Fruit fly (Drosophila melanogaster) whole organism, prepupa: ENCODE measurements around the gene qjt.

Experiments used
- Blimp-1 ChIP-seq: fragments of 200-800 bp; sonication (Bioruptor generic); optimal IDR thresholded peaks from 3 replicates; lab custom pipeline; 2017; ENCODE audit warnings: missing biosample characterization, missing genetic modification characterization, mild to moderate bottlenecking, moderate library complexity, missing genetic modification reagents
- CG10669 ChIP-seq: fragments of 200-800 bp; sonication (Bioruptor generic); optimal IDR thresholded peaks from 3 replicates; lab custom pipeline; 2018; ENCODE audit warnings: missing biosample characterization, mild to moderate bottlenecking, missing genetic modification characterization, moderate library complexity
- CG11294 ChIP-seq: fragments of 200-800 bp; sonication (Bioruptor generic); IDR thresholded peaks from 2 replicates; pipeline ENCODE4 v1.3.6; 2022; ENCODE audit warnings: missing biosample characterization, missing genetic modification characterization
- CG11762 ChIP-seq: fragments of 200-800 bp; sonication (Bioruptor generic); optimal IDR thresholded peaks from 3 replicates; lab custom pipeline; 2016; ENCODE audit warnings: missing biosample characterization, missing genetic modification characterization; ENCODE audit not compliant: insufficient read depth
- CG11902 ChIP-seq: fragments of 200-800 bp; sonication (Bioruptor generic); optimal IDR thresholded peaks from 3 replicates; lab custom pipeline; 2016; ENCODE audit warnings: missing biosample characterization, missing genetic modification characterization
- CG15336 ChIP-seq: fragments of 200-800 bp; sonication (Bioruptor generic); IDR thresholded peaks from 2 replicates; pipeline ENCODE4 v1.3.6; 2022; ENCODE audit warnings: missing biosample characterization, missing genetic modification characterization
- CG1621 ChIP-seq: fragments of 200-800 bp; sonication (Bioruptor generic); optimal IDR thresholded peaks from 3 replicates; lab custom pipeline; 2018; ENCODE audit warnings: missing biosample characterization, mild to moderate bottlenecking, missing genetic modification characterization
- CG3032 ChIP-seq: fragments of 200-800 bp; optimal IDR thresholded peaks from 2 replicates; lab custom pipeline; 2019; ENCODE audit warnings: missing biosample characterization, mild to moderate bottlenecking, missing genetic modification characterization, moderate library complexity
- CG31627 ChIP-seq: fragments of 200-800 bp; sonication (Bioruptor generic); optimal IDR thresholded peaks from 3 replicates; lab custom pipeline; 2016; ENCODE audit warnings: missing biosample characterization, missing genetic modification characterization
- CG32006 ChIP-seq: fragments of 200-800 bp; sonication (Bioruptor generic); optimal IDR thresholded peaks from 3 replicates; lab custom pipeline; 2017; ENCODE audit warnings: missing biosample characterization, mild to moderate bottlenecking, missing genetic modification characterization
- CG6163 ChIP-seq: fragments of 200-800 bp; sonication (Bioruptor generic); IDR thresholded peaks from 3 replicates; pipeline ENCODE4 v1.3.6; 2022; ENCODE audit warnings: missing biosample characterization, missing genetic modification characterization
- CG6854 ChIP-seq: fragments of 200-800 bp; sonication (Bioruptor generic); optimal IDR thresholded peaks from 2 replicates; lab custom pipeline; 2017; ENCODE audit warnings: missing biosample characterization, mild to moderate bottlenecking, missing genetic modification characterization
- CG7368 ChIP-seq: fragments of 200-800 bp; sonication (Bioruptor generic); optimal IDR thresholded peaks from 3 replicates; lab custom pipeline; 2016; ENCODE audit warnings: missing biosample characterization, missing genetic modification characterization
- CG9139 ChIP-seq: fragments of 200-800 bp; sonication (Bioruptor generic); optimal IDR thresholded peaks from 3 replicates; lab custom pipeline; 2017; ENCODE audit warnings: missing biosample characterization, mild to moderate bottlenecking, missing genetic modification characterization
- Eip75B ChIP-seq: fragments of 200-800 bp; sonication (Bioruptor generic); optimal IDR thresholded peaks from 3 replicates; lab custom pipeline; 2016; ENCODE audit warnings: missing biosample characterization, missing genetic modification characterization
- Eip78C ChIP-seq: fragments of 200-800 bp; sonication (Bioruptor generic); peaks from one replicate; lab custom pipeline; 2016; ENCODE audit warnings: missing biosample characterization, missing genetic modification characterization
- Ets96B ChIP-seq: fragments of 200-800 bp; optimal IDR thresholded peaks from 2 replicates; lab custom pipeline; 2019; ENCODE audit warnings: missing biosample characterization, mild to moderate bottlenecking, missing genetic modification characterization, moderate library complexity
- Gug ChIP-seq: fragments of 200-800 bp; sonication (Bioruptor generic); IDR thresholded peaks from 2 replicates; pipeline ENCODE4 v1.3.6; 2022; ENCODE audit warnings: missing biosample characterization, missing genetic modification characterization
- Hr39 ChIP-seq: fragments of 200-800 bp; sonication (Bioruptor generic); optimal IDR thresholded peaks from 2 replicates; lab custom pipeline; 2016; ENCODE audit warnings: missing biosample characterization, missing genetic modification characterization
- Lpt ChIP-seq: fragments of 200-800 bp; sonication (Bioruptor generic); optimal IDR thresholded peaks from 3 replicates; lab custom pipeline; 2016; ENCODE audit warnings: missing biosample characterization, missing genetic modification characterization
- Met ChIP-seq: fragments of 200-800 bp; sonication (Bioruptor generic); optimal IDR thresholded peaks from 3 replicates; lab custom pipeline; 2016; ENCODE audit warnings: missing biosample characterization, missing genetic modification characterization
- OdsH ChIP-seq: fragments of 200-800 bp; sonication (Bioruptor generic); optimal IDR thresholded peaks from 3 replicates; lab custom pipeline; 2016; ENCODE audit warnings: missing biosample characterization, missing genetic modification characterization
- Smox ChIP-seq: fragments of 200-800 bp; sonication (Bioruptor generic); optimal IDR thresholded peaks from 3 replicates; lab custom pipeline; 2016; ENCODE audit warnings: missing biosample characterization, missing genetic modification characterization
- Sox102F ChIP-seq: fragments of 200-800 bp; sonication (Bioruptor generic); optimal IDR thresholded peaks from 2 replicates; lab custom pipeline; 2016; ENCODE audit warnings: missing biosample characterization, mild to moderate bottlenecking, missing genetic modification characterization
- Sox14 ChIP-seq: fragments of 200-800 bp; sonication (Bioruptor generic); optimal IDR thresholded peaks from 3 replicates; lab custom pipeline; 2016; ENCODE audit warnings: missing biosample characterization, missing genetic modification characterization
- Sox15 ChIP-seq: fragments of 200-800 bp; sonication (Bioruptor generic); optimal IDR thresholded peaks from 3 replicates; lab custom pipeline; 2016; ENCODE audit warnings: missing biosample characterization, missing genetic modification characterization
- achi ChIP-seq: fragments of 200-800 bp; sonication (Bioruptor generic); optimal IDR thresholded peaks from 3 replicates; lab custom pipeline; 2016; ENCODE audit warnings: missing biosample characterization, missing genetic modification characterization
- cyc ChIP-seq: fragments of 200-800 bp; sonication (Bioruptor generic); optimal IDR thresholded peaks from 3 replicates; lab custom pipeline; 2016; ENCODE audit warnings: missing biosample characterization, missing genetic modification characterization
- dac ChIP-seq: fragments of 200-800 bp; sonication (Bioruptor generic); optimal IDR thresholded peaks from 2 replicates; lab custom pipeline; 2017; ENCODE audit warnings: missing biosample characterization, mild to moderate bottlenecking, missing genetic modification characterization
- dsx ChIP-seq: fragments of 200-800 bp; optimal IDR thresholded peaks from 3 replicates; lab custom pipeline; 2019; ENCODE audit warnings: missing biosample characterization, mild to moderate bottlenecking, missing genetic modification characterization, moderate library complexity; ENCODE audit not compliant: poor library complexity, severe bottlenecking
- eg ChIP-seq: fragments of 200-800 bp; sonication (Bioruptor generic); IDR thresholded peaks from 3 replicates; pipeline ENCODE4 v1.3.6; 2022; ENCODE audit warnings: missing biosample characterization, missing genetic modification characterization
- fd85E ChIP-seq: fragments of 200-800 bp; sonication (Bioruptor generic); optimal IDR thresholded peaks from 3 replicates; lab custom pipeline; 2016; ENCODE audit warnings: missing biosample characterization, missing genetic modification characterization
- net ChIP-seq: fragments of 200-800 bp; sonication (Bioruptor generic); optimal IDR thresholded peaks from 3 replicates; lab custom pipeline; 2016; ENCODE audit warnings: missing biosample characterization, missing genetic modification characterization
- pdm3 ChIP-seq: fragments of 200-800 bp; sonication (Bioruptor generic); optimal IDR thresholded peaks from 3 replicates; lab custom pipeline; 2016; ENCODE audit warnings: missing biosample characterization, missing genetic modification characterization
- spab ChIP-seq: fragments of 200-800 bp; sonication (Bioruptor generic); optimal IDR thresholded peaks from 2 replicates; lab custom pipeline; 2017; ENCODE audit warnings: missing biosample characterization, mild to moderate bottlenecking, missing genetic modification characterization, missing genetic modification reagents
- svp ChIP-seq: fragments of 200-800 bp; sonication (Bioruptor generic); peaks from one replicate; lab custom pipeline; 2016; ENCODE audit warnings: missing biosample characterization, missing genetic modification characterization
- topi ChIP-seq: fragments of 200-800 bp; sonication (Bioruptor generic); optimal IDR thresholded peaks from 3 replicates; lab custom pipeline; 2016; ENCODE audit warnings: missing biosample characterization, missing genetic modification characterization
- vri ChIP-seq: fragments of 200-800 bp; sonication (Bioruptor generic); optimal IDR thresholded peaks from 3 replicates; lab custom pipeline; 2016; ENCODE audit warnings: missing biosample characterization, mild to moderate bottlenecking, missing genetic modification characterization

qjt gene

dm6 chr3L:17458856-17459518 is 19.9 kb upstream of the qjt start:
- TF ChIP-seq CG31627 (GFP tag; lab: Kevin White, UChicago) = no peak
- no peak for TF ChIP-seq CG6854
- no peak for TF ChIP-seq CG3032 (tag; lab: Kevin White, UChicago)
- no peak for TF ChIP-seq Lpt (GFP tag; lab: Kevin White, UChicago)
- no peak for TF ChIP-seq eg (GFP tag; lab: Robert Waterston, UW)
- TF ChIP-seq Ets96B (tag; lab: Kevin White, UChicago) = no peak
- no peak for TF ChIP-seq CG11294
- TF ChIP-seq Blimp-1 (GFP tag; lab: Kevin White, UChicago) = no peak
- TF ChIP-seq topi = no peak
- no peak for TF ChIP-seq CG9139 (GFP tag; lab: Kevin White, UChicago)
- no peak for TF ChIP-seq cyc (GFP tag; lab: Kevin White, UChicago)
- TF ChIP-seq CG11762 (GFP tag; lab: Kevin White, UChicago) = no peak
- TF ChIP-seq OdsH (GFP tag; lab: Kevin White, UChicago) = no peak
- no peak for TF ChIP-seq CG15336 (GFP tag; lab: Robert Waterston, UW)

DNA sequence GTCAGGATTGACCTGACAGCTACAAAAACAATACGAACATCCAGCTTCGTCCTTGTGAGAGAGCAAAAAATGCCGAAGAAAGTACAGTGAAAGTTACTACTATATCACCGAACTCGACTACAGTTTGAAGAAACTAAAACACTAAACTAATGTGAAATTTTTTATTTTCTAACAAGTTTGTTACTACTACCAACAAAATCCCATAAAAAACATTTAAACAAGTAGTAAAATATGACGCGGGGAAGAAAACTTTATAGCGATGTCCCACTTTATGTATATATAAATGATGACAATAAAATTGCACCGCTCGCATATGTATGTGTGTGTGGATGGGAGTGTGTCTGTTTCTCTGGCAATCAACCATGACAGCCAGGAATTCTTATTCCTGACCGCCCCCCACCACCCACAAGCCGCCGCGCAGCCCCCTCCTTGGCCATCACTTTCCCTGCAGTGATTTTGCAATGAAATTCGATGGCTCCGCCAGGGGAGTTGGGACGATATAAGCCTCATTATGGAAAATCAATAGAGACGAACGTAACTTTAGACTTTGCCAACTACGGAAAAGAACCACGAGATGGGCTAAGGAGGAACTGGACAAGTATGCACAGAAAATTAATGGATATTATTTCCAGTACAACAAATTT is 17.4 kb upstream of the qjt start:
- TF ChIP-seq CG3032 (tag; lab: Kevin White, UChicago) = no peak
- no peak for TF ChIP-seq CG6163 (GFP tag; lab: Robert Waterston, UW)
- no peak for TF ChIP-seq Blimp-1 (GFP tag; lab: Kevin White, UChicago)
- TF ChIP-seq CG1621 (tag; lab: Kevin White, UChicago) = no peak
- no peak for TF ChIP-seq CG6854
- no peak for TF ChIP-seq OdsH (GFP tag; lab: Kevin White, UChicago)
- no peak for TF ChIP-seq CG7368 (GFP tag; lab: Kevin White, UChicago)
- TF ChIP-seq Eip78C (GFP tag; lab: Kevin White, UChicago) = no peak
- no peak for TF ChIP-seq CG11902 (GFP tag; lab: Kevin White, UChicago)
- no peak for TF ChIP-seq dac (GFP tag; lab: Kevin White, UChicago)
- no peak for TF ChIP-seq net (GFP tag; lab: Kevin White, UChicago)
- TF ChIP-seq svp = no peak
- no peak for TF ChIP-seq Eip75B
- no peak for TF ChIP-seq spab
- TF ChIP-seq CG11294 = no peak
- no peak for TF ChIP-seq fd85E
- TF ChIP-seq Gug (GFP tag; lab: Robert Waterston, UW) = no peak

- no peak for TF ChIP-seq CG11902 (GFP tag; lab: Kevin White, UChicago)
- TF ChIP-seq vri (GFP tag; lab: Kevin White, UChicago) = no peak
- no peak for TF ChIP-seq Sox102F (GFP tag; lab: Kevin White, UChicago)
- no peak for TF ChIP-seq CG11294
- TF ChIP-seq CG32006 (GFP tag; lab: Kevin White, UChicago) = no peak
- TF ChIP-seq Met (GFP tag; lab: Kevin White, UChicago) = no peak
- no peak for TF ChIP-seq dac (GFP tag; lab: Kevin White, UChicago)
- TF ChIP-seq Hr39 (GFP tag; lab: Kevin White, UChicago) = no peak
- TF ChIP-seq CG15336 (GFP tag; lab: Robert Waterston, UW) = no peak
- TF ChIP-seq achi (GFP tag; lab: Kevin White, UChicago) = no peak
- no peak for TF ChIP-seq Sox14 (GFP tag; lab: Kevin White, UChicago)
- TF ChIP-seq CG10669 = no peak
- no peak for TF ChIP-seq dsx (GFP tag; lab: Kevin White, UChicago)
- no peak for TF ChIP-seq svp
- no peak for TF ChIP-seq pdm3 (GFP tag; lab: Kevin White, UChicago)
- TF ChIP-seq Sox15 (GFP tag; lab: Kevin White, UChicago) = no peak
- no peak for TF ChIP-seq cyc (GFP tag; lab: Kevin White, UChicago)
- no peak for TF ChIP-seq Smox (GFP tag; lab: Kevin White, UChicago)
Measured at dm6 chr3L:17462474-17462873, 16.4 kb upstream of the qjt start.
